Fruit fly (Drosophila melanogaster) whole organism, wandering third instar larva: ENCODE measurements around the gene Cralbp.
A peak's percentile ranks its signal among the peaks of the same experiment; 100 is the strongest.

Source experiments
- Abd-B ChIP-seq: fragments of >200 bp; optimal IDR thresholded peaks from 2 replicates; lab custom pipeline; 2017; ENCODE audit warnings: missing biosample characterization, missing genetic modification characterization
- CrebA ChIP-seq: fragments of 200-800 bp; sonication (Bioruptor generic); optimal IDR thresholded peaks from 2 replicates; lab custom pipeline; 2016; ENCODE audit warnings: missing biosample characterization, mild to moderate bottlenecking, missing genetic modification characterization, borderline replicate concordance
- HLH106 ChIP-seq: fragments of 200-800 bp; optimal IDR thresholded peaks from 3 replicates; lab custom pipeline; 2019; ENCODE audit warnings: missing biosample characterization, mild to moderate bottlenecking, missing genetic modification characterization, moderate library complexity
- Hr83 ChIP-seq: fragments of 200-300 bp; sonication (Bioruptor generic); optimal IDR thresholded peaks from 2 replicates; lab custom pipeline; 2016; ENCODE audit warnings: missing biosample characterization, mild to moderate bottlenecking, missing genetic modification characterization, moderate library complexity; ENCODE audit not compliant: poor library complexity, severe bottlenecking
- Mio ChIP-seq: sonication (Bioruptor generic); optimal IDR thresholded peaks from 2 replicates; lab custom pipeline; 2016; ENCODE audit warnings: missing biosample characterization, missing genetic modification characterization
- Myc ChIP-seq: fragments of >200 bp; optimal IDR thresholded peaks from 2 replicates; lab custom pipeline; 2017
- OdsH ChIP-seq: fragments of 200-800 bp; sonication (Bioruptor generic); optimal IDR thresholded peaks from 2 replicates; lab custom pipeline; 2016; ENCODE audit warnings: missing biosample characterization, mild to moderate bottlenecking, missing genetic modification characterization
- Sp1 ChIP-seq: fragments of 200-800 bp; sonication (Bioruptor generic); optimal IDR thresholded peaks from 3 replicates; lab custom pipeline; 2019; ENCODE audit warnings: missing biosample characterization, mild to moderate bottlenecking, missing genetic modification characterization, moderate library complexity
- brk ChIP-seq: fragments of 200-800 bp; sonication (Bioruptor generic); optimal IDR thresholded peaks from 2 replicates; lab custom pipeline; 2016; ENCODE audit warnings: missing biosample characterization, mild to moderate bottlenecking, missing genetic modification characterization
- foxo ChIP-seq, 2 experiments: fragments of 200-800 bp; sonication (Bioruptor generic); optimal IDR thresholded peaks; 2 replicates in 1 of 2; 3 replicates in 1 of 2; lab custom pipeline; 2016 to 2017; ENCODE audit warnings: missing biosample characterization in 2 of 2, missing genetic modification characterization in 2 of 2
- lola ChIP-seq: fragments of >200 bp; optimal IDR thresholded peaks from 2 replicates; lab custom pipeline; 2017; ENCODE audit warnings: missing biosample characterization, missing genetic modification characterization
- psq ChIP-seq: fragments of 200-800 bp; sonication (Bioruptor generic); optimal IDR thresholded peaks from 3 replicates; lab custom pipeline; 2017; ENCODE audit warnings: missing biosample characterization, mild to moderate bottlenecking, missing genetic modification characterization, moderate library complexity
- rgr ChIP-seq: fragments of 200-800 bp; sonication (Bioruptor generic); optimal IDR thresholded peaks from 3 replicates; lab custom pipeline; 2016; ENCODE audit warnings: missing biosample characterization, mild to moderate bottlenecking, missing genetic modification characterization
- usp ChIP-seq: fragments of >200 bp; optimal IDR thresholded peaks from 2 replicates; lab custom pipeline; 2017; ENCODE audit warnings: missing biosample characterization, missing genetic modification characterization

DNA sequence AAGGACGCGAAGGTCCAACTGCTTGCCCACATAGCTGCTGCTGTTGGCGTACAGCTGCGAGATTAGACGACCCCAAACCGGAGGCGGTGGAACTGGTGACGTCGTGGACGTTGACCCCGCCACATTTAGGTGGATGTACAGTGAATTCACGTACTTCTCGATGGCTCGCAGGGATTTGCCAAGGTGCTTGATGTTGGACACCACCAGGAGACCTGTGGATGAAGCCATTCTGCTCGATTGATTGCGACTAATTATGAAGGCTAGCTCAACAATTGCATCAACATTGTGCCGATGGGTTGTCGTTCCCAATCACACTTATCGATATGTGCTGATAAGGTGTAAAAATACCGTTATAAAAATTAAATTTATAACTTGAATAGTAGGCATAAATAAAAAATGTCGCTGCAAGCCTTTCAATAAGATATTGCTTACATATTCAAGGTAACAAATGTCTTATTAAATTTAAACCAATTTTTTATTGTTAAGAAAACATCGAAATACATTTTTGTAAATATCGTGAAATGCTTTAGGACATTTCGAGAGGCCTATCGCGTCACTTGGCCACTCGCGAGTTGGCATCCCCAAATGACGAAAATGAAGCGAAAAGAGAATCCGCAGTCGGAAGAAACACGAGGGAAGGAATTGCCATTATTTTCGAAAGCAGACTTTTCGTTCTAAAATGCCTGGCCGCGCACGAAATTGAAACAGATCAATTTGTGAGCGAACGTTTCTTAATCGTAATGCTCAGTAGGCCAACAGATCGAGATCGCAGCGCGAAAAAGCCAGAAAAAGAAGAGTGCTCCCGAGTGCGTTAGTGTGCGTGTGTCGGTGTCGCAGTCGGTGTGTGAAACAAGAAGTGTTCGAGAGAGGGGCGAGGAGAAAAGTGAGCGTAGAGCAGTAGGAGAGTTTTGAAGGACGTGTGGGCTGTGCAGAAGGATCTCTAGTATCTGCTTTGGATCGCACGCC, 17.7 kb downstream of the Cralbp start, which contains the start of the genes Ppat-Dpck and scny:
- TF ChIP-seq brk (GFP tag; lab: Kevin White, UChicago), result no peak
- peak; percentile 33 for TF ChIP-seq Sp1
- no peak for TF ChIP-seq lola
- TF ChIP-seq Hr83 (GFP tag; lab: Kevin White, UChicago), result peak; percentile 18
- TF ChIP-seq HLH106, result peak; percentile 13
- no peak for TF ChIP-seq Abd-B (GFP tag; lab: Kevin White, UChicago)
- TF ChIP-seq rgr (GFP tag; lab: Kevin White, UChicago), result peak; percentile 35
- no peak for TF ChIP-seq Mio
- peak in 1 of 2 experiments; percentile 43 for TF ChIP-seq foxo (GFP tag; optimal IDR thresholded peaks at IDR 0.05; lab: Kevin White, UChicago)
- TF ChIP-seq OdsH (GFP tag; lab: Kevin White, UChicago), result peak; percentile 1
- peak; percentile 99 for TF ChIP-seq psq (GFP tag; lab: Kevin White, UChicago)
- TF ChIP-seq usp, result no peak
- TF ChIP-seq CrebA (GFP tag; lab: Kevin White, UChicago), result no peak
- no peak for TF ChIP-seq Myc
